Fruit fly (Drosophila melanogaster) whole organism, wandering third instar larva: Measurements from ENCODE around the gene GstT4.

Experiments
- CG32264 ChIP-seq: fragments of 200-800 bp; sonication (Bioruptor generic); optimal IDR thresholded peaks from 2 replicates; lab custom pipeline; 2016; ENCODE audit warnings: missing biosample characterization, missing genetic modification characterization
- CG9705 ChIP-seq: fragments of 200-800 bp; sonication (Bioruptor generic); optimal IDR thresholded peaks from 2 replicates; lab custom pipeline; 2018; ENCODE audit warnings: missing biosample characterization, mild to moderate bottlenecking, missing genetic modification characterization
- CrebA ChIP-seq: fragments of 200-800 bp; sonication (Bioruptor generic); optimal IDR thresholded peaks from 2 replicates; lab custom pipeline; 2016; ENCODE audit warnings: missing biosample characterization, mild to moderate bottlenecking, missing genetic modification characterization, borderline replicate concordance
- Dfd ChIP-seq: fragments of >200 bp; optimal IDR thresholded peaks from 2 replicates; lab custom pipeline; 2017; ENCODE audit warnings: missing biosample characterization, missing genetic modification characterization
- GATAd ChIP-seq: sonication (Bioruptor generic); optimal IDR thresholded peaks from 2 replicates; lab custom pipeline; 2016; ENCODE audit warnings: missing biosample characterization, missing genetic modification characterization
- HLH106 ChIP-seq: fragments of 200-800 bp; optimal IDR thresholded peaks from 3 replicates; lab custom pipeline; 2019; ENCODE audit warnings: missing biosample characterization, mild to moderate bottlenecking, missing genetic modification characterization, moderate library complexity
- Hnf4 ChIP-seq: fragments of 200-800 bp; sonication (Bioruptor generic); optimal IDR thresholded peaks from 2 replicates; lab custom pipeline; 2016; ENCODE audit warnings: missing biosample characterization, mild to moderate bottlenecking, missing genetic modification characterization
- Hr83 ChIP-seq: fragments of 200-300 bp; sonication (Bioruptor generic); optimal IDR thresholded peaks from 2 replicates; lab custom pipeline; 2016; ENCODE audit warnings: missing biosample characterization, mild to moderate bottlenecking, missing genetic modification characterization, moderate library complexity; ENCODE audit not compliant: poor library complexity, severe bottlenecking
- Jra ChIP-seq: sonication (Bioruptor generic); optimal IDR thresholded peaks from 2 replicates; lab custom pipeline; 2016; ENCODE audit warnings: missing biosample characterization, missing genetic modification characterization
- Mio ChIP-seq: sonication (Bioruptor generic); optimal IDR thresholded peaks from 2 replicates; lab custom pipeline; 2016; ENCODE audit warnings: missing biosample characterization, missing genetic modification characterization
- Myc ChIP-seq: fragments of >200 bp; optimal IDR thresholded peaks from 2 replicates; lab custom pipeline; 2017
- N ChIP-seq: fragments of >200 bp; optimal IDR thresholded peaks from 2 replicates; lab custom pipeline; 2018; ENCODE audit warnings: missing biosample characterization, missing external identifiers, missing genetic modification characterization
- OdsH ChIP-seq: fragments of 200-800 bp; sonication (Bioruptor generic); optimal IDR thresholded peaks from 2 replicates; lab custom pipeline; 2016; ENCODE audit warnings: missing biosample characterization, mild to moderate bottlenecking, missing genetic modification characterization
- Rel ChIP-seq, 2 experiments: fragments of 200-800 bp; sonication (Bioruptor generic) in 1 of 2; optimal IDR thresholded peaks; 2 replicates in 1 of 2; 3 replicates in 1 of 2; lab custom pipeline; 2016 to 2019; ENCODE audit warnings: mild to moderate bottlenecking in 2 of 2, missing biosample characterization in 2 of 2, missing genetic modification characterization in 2 of 2, moderate library complexity in 1 of 2
- Sp1 ChIP-seq: fragments of 200-800 bp; sonication (Bioruptor generic); optimal IDR thresholded peaks from 3 replicates; lab custom pipeline; 2019; ENCODE audit warnings: missing biosample characterization, mild to moderate bottlenecking, missing genetic modification characterization, moderate library complexity
- br ChIP-seq: fragments of 200-800 bp; sonication (Bioruptor generic); optimal IDR thresholded peaks from 2 replicates; lab custom pipeline; 2016; ENCODE audit warnings: missing biosample characterization, missing genetic modification characterization
- brk ChIP-seq: fragments of 200-800 bp; sonication (Bioruptor generic); optimal IDR thresholded peaks from 2 replicates; lab custom pipeline; 2016; ENCODE audit warnings: missing biosample characterization, mild to moderate bottlenecking, missing genetic modification characterization
- dmrt93B ChIP-seq: fragments of 200-800 bp; sonication (Bioruptor generic); optimal IDR thresholded peaks from 2 replicates; lab custom pipeline; 2018; ENCODE audit warnings: missing biosample characterization, mild to moderate bottlenecking, missing genetic modification characterization
- ey ChIP-seq: fragments of 200-800 bp; sonication (Bioruptor generic); optimal IDR thresholded peaks from 2 replicates; lab custom pipeline; 2016; ENCODE audit warnings: missing biosample characterization, missing genetic modification characterization
- foxo ChIP-seq, 2 experiments: fragments of 200-800 bp; sonication (Bioruptor generic); optimal IDR thresholded peaks; 2 replicates in 1 of 2; 3 replicates in 1 of 2; lab custom pipeline; 2016 to 2017; ENCODE audit warnings: missing biosample characterization in 2 of 2, missing genetic modification characterization in 2 of 2
- fru ChIP-seq: fragments of 200-800 bp; sonication (Bioruptor generic); optimal IDR thresholded peaks from 3 replicates; lab custom pipeline; 2016; ENCODE audit warnings: missing biosample characterization, mild to moderate bottlenecking, missing genetic modification characterization
- h ChIP-seq: fragments of 200-800 bp; sonication (Bioruptor generic); optimal IDR thresholded peaks from 3 replicates; lab custom pipeline; 2016; ENCODE audit warnings: missing biosample characterization, mild to moderate bottlenecking, missing genetic modification characterization
- pan ChIP-seq: fragments of >200 bp; optimal IDR thresholded peaks from 2 replicates; lab custom pipeline; 2017
- psq ChIP-seq: fragments of 200-800 bp; sonication (Bioruptor generic); optimal IDR thresholded peaks from 3 replicates; lab custom pipeline; 2017; ENCODE audit warnings: missing biosample characterization, mild to moderate bottlenecking, missing genetic modification characterization, moderate library complexity
- rgr ChIP-seq: fragments of 200-800 bp; sonication (Bioruptor generic); optimal IDR thresholded peaks from 3 replicates; lab custom pipeline; 2016; ENCODE audit warnings: missing biosample characterization, mild to moderate bottlenecking, missing genetic modification characterization
- sage ChIP-seq: fragments of 200-800 bp; sonication (Bioruptor generic); optimal IDR thresholded peaks from 2 replicates; lab custom pipeline; 2016; ENCODE audit warnings: missing biosample characterization, mild to moderate bottlenecking, missing genetic modification characterization
- sv ChIP-seq: fragments of 200-800 bp; sonication (Bioruptor generic); optimal IDR thresholded peaks from 3 replicates; lab custom pipeline; 2016; ENCODE audit warnings: missing biosample characterization, missing genetic modification characterization
- tai ChIP-seq: sonication (Bioruptor generic); optimal IDR thresholded peaks from 2 replicates; lab custom pipeline; 2016; ENCODE audit warnings: missing biosample characterization, missing genetic modification characterization
- usp ChIP-seq: fragments of >200 bp; optimal IDR thresholded peaks from 2 replicates; lab custom pipeline; 2017; ENCODE audit warnings: missing biosample characterization, missing genetic modification characterization
- woc ChIP-seq: sonication (Bioruptor generic); optimal IDR thresholded peaks from 2 replicates; lab custom pipeline; 2016; ENCODE audit warnings: missing biosample characterization, mild to moderate bottlenecking, missing genetic modification characterization

GstT4 gene

dm6 chrX:13383770-13384169, 20.8 kb upstream of the GstT4 start (continued):
- TF ChIP-seq Sp1 (GFP tag; lab: Kevin White, UChicago) (peak; percentile 5), CG9705 (GFP tag; lab: Kevin White, UChicago) (no peak), woc (GFP tag; lab: Kevin White, UChicago) (no peak), Mio (GFP tag; lab: Kevin White, UChicago) (no peak), HLH106 (tag; lab: Kevin White, UChicago) (peak; percentile 19), h (GFP tag; lab: Kevin White, UChicago) (peak; percentile 63), CrebA (GFP tag; lab: Kevin White, UChicago) (no peak), usp (GFP tag; lab: Kevin White, UChicago) (no peak)
- TF ChIP-seq, all 38 proteins: peak for 19

- peak; percentile 90 for TF ChIP-seq Dfd (GFP tag; lab: Kevin White, UChicago)
- no peak for TF ChIP-seq Mio (GFP tag; lab: Kevin White, UChicago)
Measured at dm6 chrX:13384177-13384576, 20.4 kb upstream of the GstT4 start.

dm6 chrX:13384583-13385342, 19.8 kb upstream of the GstT4 start, which contains the start of the genes Rbp1-like and Tim9a:
Rbp1-like (minus strand) TSS chrX:13384877.
Tim9a (plus strand) TSS chrX:13385210.
- peak; percentile 68 for TF ChIP-seq Hnf4 (GFP tag; lab: Kevin White, UChicago)
- no peak for TF ChIP-seq Dfd (GFP tag; lab: Kevin White, UChicago)
- peak; percentile 7 for TF ChIP-seq br
- TF ChIP-seq psq, result peak; percentile 45
- no peak for TF ChIP-seq GATAd (GFP tag; lab: Kevin White, UChicago)
- no peak for TF ChIP-seq CG32264 (GFP tag; lab: Kevin White, UChicago)
- TF ChIP-seq Rel (GFP tag; optimal IDR thresholded peaks at IDR 0.05; lab: Kevin White, UChicago), result no peak
- peak; percentile 39 for TF ChIP-seq Rel (tag; optimal IDR thresholded peaks at IDR 0.05; lab: Kevin White, UChicago)
- peak; percentile 47 for TF ChIP-seq tai (GFP tag; lab: Kevin White, UChicago)
- peak; percentile 35 for TF ChIP-seq OdsH (GFP tag; lab: Kevin White, UChicago)
- TF ChIP-seq Myc, result peak; percentile 26
- peak; percentile 69 for TF ChIP-seq Jra (GFP tag; lab: Kevin White, UChicago)
- TF ChIP-seq Sp1 (GFP tag; lab: Kevin White, UChicago), result peak; percentile 57
- peak; percentile 59 for TF ChIP-seq HLH106 (tag; lab: Kevin White, UChicago)
- peak; percentile 15 for TF ChIP-seq ey
- TF ChIP-seq fru, result peak; percentile 38
- peak; percentile 42 for TF ChIP-seq sv (GFP tag; lab: Kevin White, UChicago)
- peak; percentile 49 for TF ChIP-seq dmrt93B (GFP tag; lab: Kevin White, UChicago)
- TF ChIP-seq h (GFP tag; lab: Kevin White, UChicago), result peak; percentile 63
- peak; percentile 45 for TF ChIP-seq Hr83 (GFP tag; lab: Kevin White, UChicago)
- peak in 1 of 2 experiments; percentile 67 for TF ChIP-seq foxo (GFP tag; optimal IDR thresholded peaks at IDR 0.05; lab: Kevin White, UChicago)
- no peak for TF ChIP-seq pan (lab: Kevin White, UChicago)
- peak; percentile 60 for TF ChIP-seq brk
- no peak for TF ChIP-seq N (GFP tag; lab: Kevin White, UChicago)
- no peak for TF ChIP-seq CrebA (GFP tag; lab: Kevin White, UChicago)
- TF ChIP-seq rgr (GFP tag; lab: Kevin White, UChicago), result peak; percentile 62
- peak; percentile 39 for TF ChIP-seq woc (GFP tag; lab: Kevin White, UChicago)
- peak; percentile 57 for TF ChIP-seq sage (GFP tag; lab: Kevin White, UChicago)
- TF ChIP-seq CG9705 (GFP tag; lab: Kevin White, UChicago), result peak; percentile 55

- TF ChIP-seq tai (GFP tag; lab: Kevin White, UChicago) (no peak), N (GFP tag; lab: Kevin White, UChicago) (no peak), foxo (GFP tag; optimal IDR thresholded peaks at IDR 0.05; lab: Kevin White, UChicago) (no peak), Myc (no peak), sage (GFP tag; lab: Kevin White, UChicago) (no peak), ey (no peak), Mio (GFP tag; lab: Kevin White, UChicago) (no peak)
Measured at dm6 chrX:13386776-13387175, 17.8 kb upstream of the GstT4 start.
